Fruit fly (Drosophila melanogaster): Measurements from ENCODE around the gene CG32219.

- TF ChIP-seq usp (GFP tag; optimal IDR thresholded peaks at IDR 0.05), result no peak
- no peak for TF ChIP-seq CG11723 (GFP tag; optimal IDR thresholded peaks at IDR 0.05)
- TF ChIP-seq CG9727 (GFP tag; optimal IDR thresholded peaks at IDR 0.05), result no peak
- no peak for TF ChIP-seq Dad (GFP tag; optimal IDR thresholded peaks at IDR 0.05)
- TF ChIP-seq Fer3 (tag; optimal IDR thresholded peaks at IDR 0.05), result no peak
- no peak for TF ChIP-seq psq (GFP tag; optimal IDR thresholded peaks at IDR 0.05)
- no peak for TF ChIP-seq CG17829 (tag; optimal IDR thresholded peaks at IDR 0.05)
- no peak for TF ChIP-seq sob (GFP tag; IDR thresholded peaks at IDR 0.05)
- TF ChIP-seq CG31388 (GFP tag; optimal IDR thresholded peaks at IDR 0.05), result no peak
Observed at dm6 chr3L:19941162-19941561, 9.8 kb downstream of the CG32219 start.

Data from whole organism, embryonic.